Fruit fly (Drosophila melanogaster): ENCODE results near the gene Wdr24.

The Wdr24 gene

dm6 chr3R:29699220-29699619, 45.7 kb downstream of the Wdr24 start:
- TF ChIP-seq Aef1 (GFP tag; IDR thresholded peaks at IDR 0.05) (peak; percentile 32; the same call in 1 of the 3 replicates), Vsx1 (GFP tag; optimal IDR thresholded peaks at IDR 0.05) (no peak), vvl (GFP tag; IDR thresholded peaks at IDR 0.05) (peak; percentile 86), ranshi (GFP tag; IDR thresholded peaks at IDR 0.05) (peak; percentile 39; the same call in 1 of the 2 replicates), Med (GFP tag) (peak; percentile 78), CG34422 (GFP tag; IDR thresholded peaks at IDR 0.05) (peak; percentile 7; the same call in 1 of the 3 replicates), pnt (GFP tag; optimal IDR thresholded peaks at IDR 0.05) (peak; percentile 70), E2f2 (GFP tag; IDR thresholded peaks at IDR 0.05) (0 out of 2 replicates have a peak, but pooled peaks have one; percentile 8), CG32532 (GFP tag; IDR thresholded peaks at IDR 0.05) (no peak), CG9727 (GFP tag; optimal IDR thresholded peaks at IDR 0.05) (peak; percentile 25), CG10979 (tag; optimal IDR thresholded peaks at IDR 0.05) (peak; percentile 24), dpn (GFP tag; optimal IDR thresholded peaks at IDR 0.05) (peak in 1 of 2 experiments; percentile 28), D (optimal IDR thresholded peaks at IDR 0.05) (no peak), D (GFP tag; optimal IDR thresholded peaks at IDR 0.05) (no peak), CG7357 (GFP tag; IDR thresholded peaks at IDR 0.05) (peak; percentile 58; the same call in 2 of the 3 replicates), CG2712 (tag; optimal IDR thresholded peaks at IDR 0.05) (peak; percentile 78), CG12391 (tag; optimal IDR thresholded peaks at IDR 0.05) (no peak), gce (GFP tag; IDR thresholded peaks at IDR 0.05) (no peak), bowl (GFP tag; IDR thresholded peaks at IDR 0.05) (no peak), Dfd (GFP tag; optimal IDR thresholded peaks at IDR 0.05) (no peak), CG6272 (GFP tag; IDR thresholded peaks at IDR 0.05) (peak; percentile 39; the same call in 1 of the 2 replicates), Lhr (GFP tag; optimal IDR thresholded peaks at IDR 0.05) (no peak), pum (GFP tag; optimal IDR thresholded peaks at IDR 0.05) (peak; percentile 60), otp (GFP tag; IDR thresholded peaks at IDR 0.05) (peak; percentile 64; the same call in 1 of the 3 replicates), ttk (GFP tag; IDR thresholded peaks at IDR 0.05) (peak; percentile 66; the same call in 1 of the 2 replicates), Sox102F (GFP tag; optimal IDR thresholded peaks at IDR 0.05) (peak; percentile 34), ATbp (GFP tag; optimal IDR thresholded peaks at IDR 0.05) (peak; percentile 57), CG10366 (GFP tag; IDR thresholded peaks at IDR 0.05) (peak; percentile 35; the same call in 1 of the 2 replicates), prd (optimal IDR thresholded peaks at IDR 0.05) (no peak), prd (GFP tag; IDR thresholded peaks at IDR 0.05) (peak; percentile 63), CG5180 (GFP tag; optimal IDR thresholded peaks at IDR 0.05) (no peak), repo (GFP tag; optimal IDR thresholded peaks at IDR 0.05) (no peak), PHDP (tag; optimal IDR thresholded peaks at IDR 0.05) (no peak), Ptx1 (GFP tag; IDR thresholded peaks at IDR 0.05) (peak; percentile 72), CG16863 (GFP tag; optimal IDR thresholded peaks at IDR 0.05) (peak; percentile 2), zen2 (GFP tag; IDR thresholded peaks at IDR 0.05; ENCODE audit: partially characterized antibody) (no peak), yki (optimal IDR thresholded peaks at IDR 0.05) (no peak), croc (GFP tag; conservative IDR thresholded peaks at IDR 0.05) (peak; percentile 47; the same call in 2 of the 3 replicates), dysf (GFP tag; IDR thresholded peaks at IDR 0.05) (peak; percentile 68; the same call in 2 of the 3 replicates), salm (tag; optimal IDR thresholded peaks at IDR 0.05) (peak; percentile 3), eve (GFP tag; optimal IDR thresholded peaks at IDR 0.05) (no peak), CG3407 (GFP tag; optimal IDR thresholded peaks at IDR 0.05) (peak; percentile 32), CG8765 (GFP tag; IDR thresholded peaks at IDR 0.05) (peak; percentile 35; the same call in 1 of the 2 replicates), sr (GFP tag; IDR thresholded peaks at IDR 0.05) (0 out of 3 replicates have a peak, but pooled peaks have one; percentile 28), aop (GFP tag; IDR thresholded peaks at IDR 0.05) (0 out of 2 replicates have a peak, but pooled peaks have one; percentile 11), CG12744 (GFP tag; optimal IDR thresholded peaks at IDR 0.05) (no peak), row (GFP tag; IDR thresholded peaks at IDR 0.05) (peak; percentile 43; the same call in 2 of the 3 replicates), sim (GFP tag; IDR thresholded peaks at IDR 0.05) (peak; percentile 58; the same call in 1 of the 2 replicates), gro (GFP tag; optimal IDR thresholded peaks at IDR 0.05) (no peak), bab2 (GFP tag; optimal IDR thresholded peaks at IDR 0.05) (peak; percentile 37), CG1792 (GFP tag; optimal IDR thresholded peaks at IDR 0.05) (no peak), CG7786 (GFP tag; optimal IDR thresholded peaks at IDR 0.05) (no peak)
